Fruit fly (Drosophila melanogaster) whole organism, embryonic: Measurements from ENCODE around the gene CG34278.
A peak's percentile ranks its signal among the peaks of the same experiment; 100 is the strongest.

Experiments used
- Atf-2 ChIP-seq: fragments of 200-800 bp; sonication (Bioruptor generic); optimal IDR thresholded peaks from 2 replicates; lab custom pipeline; 2016; ENCODE audit warnings: missing biosample characterization, missing genetic modification characterization
- Atf3 ChIP-seq: fragments of 200-800 bp; sonication (Bioruptor generic); optimal IDR thresholded peaks from 3 replicates; lab custom pipeline; 2016; ENCODE audit warnings: missing biosample characterization, missing genetic modification characterization
- CG10366 ChIP-seq: fragments of 200-800 bp; sonication (Bioruptor generic); IDR thresholded peaks from 2 replicates; pipeline ENCODE4 v1.3.6; 2022; ENCODE audit warnings: missing biosample characterization, missing genetic modification characterization
- CG10543 ChIP-seq: fragments of 200-800 bp; sonication (Bioruptor generic); optimal IDR thresholded peaks from 3 replicates; lab custom pipeline; 2017; ENCODE audit warnings: missing biosample characterization, mild to moderate bottlenecking, missing genetic modification characterization, moderate library complexity
- CG12391 ChIP-seq: fragments of 200-800 bp; sonication (Bioruptor generic); optimal IDR thresholded peaks from 3 replicates; lab custom pipeline; 2018; ENCODE audit warnings: missing biosample characterization, mild to moderate bottlenecking, missing genetic modification characterization, moderate library complexity
- CG12659 ChIP-seq: fragments of 200-800 bp; sonication (Bioruptor generic); optimal IDR thresholded peaks from 3 replicates; lab custom pipeline; 2017; ENCODE audit warnings: mild to moderate bottlenecking, missing biosample characterization, missing genetic modification reagents, missing genetic modification characterization
- CG12744 ChIP-seq: fragments of 200-800 bp; sonication (Bioruptor generic); optimal IDR thresholded peaks from 2 replicates; lab custom pipeline; 2016; ENCODE audit warnings: missing biosample characterization, missing genetic modification characterization
- CG13424 ChIP-seq: fragments of 200-800 bp; sonication (Bioruptor generic); optimal IDR thresholded peaks from 2 replicates; lab custom pipeline; 2019; ENCODE audit warnings: missing biosample characterization, mild to moderate bottlenecking, missing genetic modification characterization, moderate library complexity
- CG14667 ChIP-seq: fragments of 200-800 bp; sonication (Bioruptor generic); IDR thresholded peaks from 2 replicates; pipeline ENCODE4 v1.3.6; 2022; ENCODE audit warnings: missing biosample characterization, missing genetic modification characterization
- CG15514 ChIP-seq: fragments of 200-800 bp; sonication (Bioruptor generic); optimal IDR thresholded peaks from 3 replicates; lab custom pipeline; 2017; ENCODE audit warnings: missing biosample characterization, missing genetic modification characterization, mild to moderate bottlenecking, moderate library complexity, missing genetic modification reagents
- CG17186 ChIP-seq: fragments of 200-800 bp; sonication (Bioruptor generic); optimal IDR thresholded peaks from 3 replicates; lab custom pipeline; 2017; ENCODE audit warnings: missing biosample characterization, missing genetic modification reagents, missing genetic modification characterization
- CG17802 ChIP-seq: fragments of 200-800 bp; sonication (Bioruptor generic); optimal IDR thresholded peaks from 2 replicates; lab custom pipeline; 2018; ENCODE audit warnings: missing biosample characterization, mild to moderate bottlenecking, missing genetic modification characterization, moderate library complexity
- CG17829 ChIP-seq: fragments of 200-800 bp; optimal IDR thresholded peaks from 2 replicates; lab custom pipeline; 2019; ENCODE audit warnings: missing biosample characterization, mild to moderate bottlenecking, missing genetic modification characterization, moderate library complexity
- CG18619 ChIP-seq: fragments of 200-800 bp; sonication (Bioruptor generic); optimal IDR thresholded peaks from 3 replicates; lab custom pipeline; 2017; ENCODE audit warnings: missing biosample characterization, mild to moderate bottlenecking, missing genetic modification characterization
- CG30403 ChIP-seq: fragments of 200-800 bp; sonication (Bioruptor generic); optimal IDR thresholded peaks from 3 replicates; lab custom pipeline; 2016; ENCODE audit warnings: missing biosample characterization, missing genetic modification characterization
- CG34422 ChIP-seq: fragments of 200-800 bp; sonication (Bioruptor generic); IDR thresholded peaks from 3 replicates; pipeline ENCODE4 v1.3.6; 2022; ENCODE audit warnings: missing biosample characterization, missing genetic modification characterization
- CG3847 ChIP-seq: fragments of 200-800 bp; sonication (Bioruptor generic); IDR thresholded peaks from 2 replicates; pipeline ENCODE4 v1.3.6; 2022; ENCODE audit warnings: missing biosample characterization, missing genetic modification characterization
- CG3995 ChIP-seq: fragments of 200-800 bp; sonication (Bioruptor generic); optimal IDR thresholded peaks from 3 replicates; lab custom pipeline; 2016; ENCODE audit warnings: missing biosample characterization, missing genetic modification characterization
- CG4328 ChIP-seq: fragments of 200-800 bp; sonication (Bioruptor generic); optimal IDR thresholded peaks from 3 replicates; lab custom pipeline; 2017; ENCODE audit warnings: missing biosample characterization, missing genetic modification reagents, missing genetic modification characterization
- CG7271 ChIP-seq: fragments of 200-800 bp; sonication (Bioruptor generic); optimal IDR thresholded peaks from 2 replicates; lab custom pipeline; 2018; ENCODE audit warnings: missing biosample characterization, mild to moderate bottlenecking, missing genetic modification characterization, moderate library complexity
- CG9932 ChIP-seq: fragments of 200-800 bp; sonication (Bioruptor generic); IDR thresholded peaks from 2 replicates; pipeline ENCODE4 v1.3.6; 2022; ENCODE audit warnings: missing biosample characterization, missing genetic modification characterization
- Camta ChIP-seq: fragments of 200-800 bp; sonication (Bioruptor generic); optimal IDR thresholded peaks from 2 replicates; lab custom pipeline; 2016; ENCODE audit warnings: missing biosample characterization, missing genetic modification characterization
- Fer1 ChIP-seq: fragments of 200-800 bp; sonication (Bioruptor generic); optimal IDR thresholded peaks from 2 replicates; lab custom pipeline; 2017; ENCODE audit warnings: missing biosample characterization, mild to moderate bottlenecking, missing genetic modification characterization
- HLH4C ChIP-seq: fragments of 200-800 bp; sonication (Bioruptor generic); IDR thresholded peaks from 3 replicates; pipeline ENCODE4 v1.3.6; 2022; ENCODE audit warnings: missing biosample characterization, missing genetic modification characterization; ENCODE audit not compliant: partially characterized antibody
- Hr51 ChIP-seq, 2 experiments: fragments of 200-800 bp; sonication (Bioruptor generic); optimal IDR thresholded peaks; 2 replicates in 1 of 2; 3 replicates in 1 of 2; lab custom pipeline; 2016 to 2018; ENCODE audit warnings: missing biosample characterization in 2 of 2, missing genetic modification characterization in 2 of 2, mild to moderate bottlenecking in 1 of 2, moderate library complexity in 1 of 2
- Lhr ChIP-seq: fragments of 200-800 bp; sonication (Bioruptor generic); optimal IDR thresholded peaks from 3 replicates; lab custom pipeline; 2017; ENCODE audit warnings: mild to moderate bottlenecking, missing biosample characterization, missing genetic modification reagents, missing genetic modification characterization
- MESR4 ChIP-seq: fragments of 200-800 bp; sonication (Bioruptor generic); optimal IDR thresholded peaks from 2 replicates; lab custom pipeline; 2018; ENCODE audit warnings: missing biosample characterization, mild to moderate bottlenecking, missing genetic modification characterization, moderate library complexity
- Med ChIP-seq: fragments of 200-800 bp; sonication (Bioruptor generic); peaks from one replicate; lab custom pipeline; 2016; ENCODE audit warnings: missing biosample characterization, missing genetic modification characterization, mild to moderate bottlenecking, inconsistent platforms, moderate library complexity
- Ptx1 ChIP-seq: fragments of 200-800 bp; sonication (Bioruptor generic); IDR thresholded peaks from 2 replicates; pipeline ENCODE4 v1.3.6; 2022; ENCODE audit warnings: missing biosample characterization, missing genetic modification characterization
- Trl ChIP-seq, 3 experiments: fragments of >200 bp in 2 of 3; fragments of 200-800 bp in 1 of 3; sonication (Bioruptor generic) in 1 of 3; optimal IDR thresholded peaks; 2 replicates in 1 of 3; 3 replicates in 2 of 3; lab custom pipeline; 2016 to 2017; ENCODE audit warnings: missing biosample characterization in 1 of 3, missing genetic modification characterization in 1 of 3
- Usf ChIP-seq: fragments of 200-800 bp; sonication (Bioruptor generic); optimal IDR thresholded peaks from 2 replicates; lab custom pipeline; 2017; ENCODE audit warnings: missing genotype, missing biosample characterization, missing genetic modification characterization
- Xbp1 ChIP-seq: fragments of 200-800 bp; sonication (Bioruptor generic); optimal IDR thresholded peaks from 3 replicates; lab custom pipeline; 2016; ENCODE audit warnings: missing biosample characterization, mild to moderate bottlenecking, missing genetic modification characterization
- Xrp1 ChIP-seq: fragments of 200-800 bp; sonication (Bioruptor generic); IDR thresholded peaks from 2 replicates; pipeline ENCODE4 v1.3.6; 2022; ENCODE audit warnings: missing biosample characterization, missing genetic modification characterization
- bbx ChIP-seq: fragments of 200-800 bp; sonication (Bioruptor generic); IDR thresholded peaks from 2 replicates; pipeline ENCODE4 v1.3.6; 2022; ENCODE audit warnings: missing biosample characterization, missing genetic modification characterization; ENCODE audit not compliant: partially characterized antibody
- chif ChIP-seq, 2 experiments: fragments of 200-800 bp; sonication (Bioruptor generic); optimal IDR thresholded peaks; 3 replicates each; lab custom pipeline; 2016; ENCODE audit warnings: missing biosample characterization in 2 of 2, missing genetic modification characterization in 2 of 2
- crc ChIP-seq: fragments of 200-800 bp; sonication (Bioruptor generic); optimal IDR thresholded peaks from 2 replicates; lab custom pipeline; 2016; ENCODE audit warnings: missing biosample characterization, missing genetic modification characterization
- gem ChIP-seq: fragments of 200-800 bp; sonication (Bioruptor generic); optimal IDR thresholded peaks from 2 replicates; lab custom pipeline; 2019; ENCODE audit warnings: missing biosample characterization, mild to moderate bottlenecking, missing genetic modification characterization, moderate library complexity
- jumu ChIP-seq: fragments of 200-800 bp; sonication (Bioruptor generic); optimal IDR thresholded peaks from 3 replicates; lab custom pipeline; 2016; ENCODE audit warnings: missing biosample characterization, missing genetic modification characterization
- knrl ChIP-seq: fragments of 200-800 bp; sonication (Bioruptor generic); IDR thresholded peaks from 3 replicates; pipeline ENCODE4 v1.3.6; 2022; ENCODE audit warnings: missing biosample characterization, missing genetic modification characterization; ENCODE audit not compliant: partially characterized antibody
- lilli ChIP-seq: fragments of 200-800 bp; sonication (Bioruptor generic); optimal IDR thresholded peaks from 3 replicates; lab custom pipeline; 2016; ENCODE audit warnings: missing biosample characterization, missing genetic modification characterization
- nmo ChIP-seq: fragments of 200-800 bp; sonication (Bioruptor generic); optimal IDR thresholded peaks from 2 replicates; lab custom pipeline; 2018; ENCODE audit warnings: missing biosample characterization, mild to moderate bottlenecking, missing genetic modification characterization, moderate library complexity
- pfk ChIP-seq: fragments of 200-800 bp; sonication (Bioruptor generic); optimal IDR thresholded peaks from 2 replicates; lab custom pipeline; 2018; ENCODE audit warnings: missing biosample characterization, mild to moderate bottlenecking, missing genetic modification characterization, moderate library complexity
- pros ChIP-seq: fragments of 200-800 bp; sonication (Bioruptor generic); optimal IDR thresholded peaks from 3 replicates; lab custom pipeline; 2019; ENCODE audit warnings: missing biosample characterization, mild to moderate bottlenecking, missing genetic modification characterization, moderate library complexity
- tio ChIP-seq: fragments of 200-800 bp; sonication (Bioruptor generic); optimal IDR thresholded peaks from 2 replicates; lab custom pipeline; 2017; ENCODE audit warnings: missing biosample characterization, missing genetic modification characterization, inconsistent platforms
- tna ChIP-seq: fragments of 200-800 bp; sonication (Bioruptor generic); IDR thresholded peaks from 2 replicates; pipeline ENCODE4 v1.3.6; 2022; ENCODE audit warnings: missing biosample characterization, missing genetic modification characterization; ENCODE audit not compliant: partially characterized antibody
- trem ChIP-seq: fragments of 200-800 bp; optimal IDR thresholded peaks from 3 replicates; lab custom pipeline; 2019; ENCODE audit warnings: missing biosample characterization, mild to moderate bottlenecking, missing genetic modification characterization, moderate library complexity
- tup ChIP-seq: fragments of 200-800 bp; sonication (Bioruptor generic); optimal IDR thresholded peaks from 2 replicates; lab custom pipeline; 2016; ENCODE audit warnings: missing biosample characterization, mild to moderate bottlenecking, missing genetic modification characterization, moderate library complexity
- zfh2 ChIP-seq: fragments of 200-800 bp; sonication (Bioruptor generic); optimal IDR thresholded peaks from 2 replicates; lab custom pipeline; 2016; ENCODE audit warnings: missing biosample characterization, missing genetic modification characterization

The CG34278 gene

dm6 chr3R:17149080-17149746 lies 28.9 kb downstream of the CG34278 start, which contains the start of the genes m-cup and Det (continued):
- TF ChIP-seq Fer1 (GFP tag; lab: Kevin White, UChicago) (peak; percentile 29), jumu (GFP tag; lab: Kevin White, UChicago) (no peak), CG10543 (GFP tag; lab: Kevin White, UChicago) (peak; percentile 24), CG12744 (no peak), CG14667 (GFP tag; lab: Robert Waterston, UW) (no peak), crc (GFP tag; lab: Kevin White, UChicago) (no peak), zfh2 (GFP tag; lab: Kevin White, UChicago) (peak; percentile 31), CG4328 (peak; percentile 3), CG15514 (GFP tag; lab: Kevin White, UChicago) (peak; percentile 32), Trl (optimal IDR thresholded peaks at IDR 0.05; lab: Kevin White, UChicago) (no peak), Trl (GFP tag; optimal IDR thresholded peaks at IDR 0.05; lab: Kevin White, UChicago) (peak; percentile 16), CG34422 (GFP tag; lab: Robert Waterston, UW) (peak; percentile 51; the same call in 1 of the 3 replicates), Ptx1 (GFP tag; lab: Robert Waterston, UW) (no peak), CG13424 (tag; lab: Kevin White, UChicago) (peak; percentile 28), Atf-2 (GFP tag; lab: Kevin White, UChicago) (no peak), tup (GFP tag; lab: Kevin White, UChicago) (no peak), CG18619 (GFP tag; lab: Kevin White, UChicago) (no peak), nmo (peak; percentile 60), knrl (GFP tag; lab: Robert Waterston, UW) (peak; percentile 80), Usf (GFP tag; lab: Kevin White, UChicago) (no peak), CG12659 (peak; percentile 26), Hr51 (GFP tag; optimal IDR thresholded peaks at IDR 0.05; lab: Kevin White, UChicago) (no peak), tio (no peak), CG17802 (tag; lab: Kevin White, UChicago) (no peak), CG3847 (GFP tag; lab: Robert Waterston, UW) (peak; percentile 49; the same call in 1 of the 2 replicates), Xrp1 (GFP tag; lab: Robert Waterston, UW) (no peak), Xbp1 (no peak), CG30403 (GFP tag; lab: Kevin White, UChicago) (peak; percentile 2), Med (GFP tag; lab: Kevin White, UChicago) (peak; percentile 74), chif (GFP tag; optimal IDR thresholded peaks at IDR 0.05; lab: Kevin White, UChicago) (peak in 1 of 2 experiments; percentile 27), CG12391 (tag; lab: Kevin White, UChicago) (peak; percentile 27), CG10366 (GFP tag; lab: Robert Waterston, UW) (no peak), CG17186 (GFP tag; lab: Kevin White, UChicago) (peak; percentile 79), CG9932 (GFP tag; lab: Robert Waterston, UW) (0 out of 2 replicates have a peak, but pooled peaks have one; percentile 12), trem (tag; lab: Kevin White, UChicago) (peak; percentile 71), pros (GFP tag; lab: Kevin White, UChicago) (no peak), CG7271 (tag; lab: Kevin White, UChicago) (peak; percentile 26), pfk (GFP tag; lab: Kevin White, UChicago) (no peak), tna (GFP tag; lab: Robert Waterston, UW) (no peak), Lhr (GFP tag; lab: Kevin White, UChicago) (peak; percentile 49), MESR4 (GFP tag; lab: Kevin White, UChicago) (peak; percentile 75), CG17829 (tag; lab: Kevin White, UChicago) (peak; percentile 37), Atf3 (no peak), lilli (GFP tag; lab: Kevin White, UChicago) (peak; percentile 36), HLH4C (GFP tag; lab: Robert Waterston, UW) (peak; percentile 60; the same call in 1 of the 3 replicates), bbx (GFP tag; lab: Robert Waterston, UW) (peak; percentile 41; the same call in 1 of the 2 replicates), gem (tag; lab: Kevin White, UChicago) (peak; percentile 29), CG3995 (GFP tag; lab: Kevin White, UChicago) (peak; percentile 49), Camta (GFP tag; lab: Kevin White, UChicago) (peak; percentile 11)
